Fruit fly (Drosophila melanogaster) whole organism, embryonic: ENCODE results near the gene CG4709.

ENCODE experiments used
- Asciz ChIP-seq: fragments of 200-800 bp; sonication (Bioruptor generic); optimal IDR thresholded peaks from 2 replicates; lab custom pipeline; 2017; ENCODE audit warnings: missing biosample characterization, mild to moderate bottlenecking, missing genetic modification characterization, missing genetic modification reagents
- Atf6 ChIP-seq: fragments of 200-800 bp; sonication (Bioruptor generic); IDR thresholded peaks from 2 replicates; pipeline ENCODE4 v1.3.6; 2022; ENCODE audit warnings: missing biosample characterization, missing genetic modification characterization
- B-H1 ChIP-seq: fragments of 200-800 bp; sonication (Bioruptor generic); IDR thresholded peaks from 3 replicates; pipeline ENCODE4 v1.3.6; 2022; ENCODE audit warnings: missing biosample characterization, missing genetic modification characterization
- Bdp1 ChIP-seq: fragments of 200-800 bp; sonication (Bioruptor generic); optimal IDR thresholded peaks from 3 replicates; lab custom pipeline; 2016; ENCODE audit warnings: missing biosample characterization, missing genetic modification characterization
- CG10431 ChIP-seq: fragments of 200-800 bp; sonication (Bioruptor generic); optimal IDR thresholded peaks from 3 replicates; lab custom pipeline; 2018; ENCODE audit warnings: missing biosample characterization, mild to moderate bottlenecking, missing genetic modification characterization
- CG10462 ChIP-seq: fragments of 200-800 bp; sonication (Bioruptor generic); optimal IDR thresholded peaks from 2 replicates; lab custom pipeline; 2016; ENCODE audit warnings: missing biosample characterization, missing genetic modification characterization
- CG12219 ChIP-seq: fragments of 200-800 bp; sonication (Bioruptor generic); optimal IDR thresholded peaks from 3 replicates; lab custom pipeline; 2018; ENCODE audit warnings: missing biosample characterization, mild to moderate bottlenecking, missing genetic modification characterization
- CG16863 ChIP-seq: fragments of 200-800 bp; sonication (Bioruptor generic); optimal IDR thresholded peaks from 3 replicates; lab custom pipeline; 2016; ENCODE audit warnings: missing biosample characterization, missing genetic modification characterization
- CG33557 ChIP-seq: fragments of 200-800 bp; sonication (Bioruptor generic); optimal IDR thresholded peaks from 2 replicates; lab custom pipeline; 2019; ENCODE audit warnings: missing biosample characterization, mild to moderate bottlenecking, missing genetic modification characterization, moderate library complexity
- CG34376 ChIP-seq: fragments of 200-800 bp; sonication (Bioruptor generic); optimal IDR thresholded peaks from 2 replicates; lab custom pipeline; 2018; ENCODE audit warnings: missing biosample characterization, mild to moderate bottlenecking, missing genetic modification characterization
- CG3995 ChIP-seq: fragments of 200-800 bp; sonication (Bioruptor generic); optimal IDR thresholded peaks from 3 replicates; lab custom pipeline; 2016; ENCODE audit warnings: missing biosample characterization, missing genetic modification characterization
- CG6689 ChIP-seq: fragments of 200-800 bp; sonication (Bioruptor generic); IDR thresholded peaks from 2 replicates; pipeline ENCODE4 v1.3.6; 2022; ENCODE audit warnings: missing biosample characterization, missing genetic modification characterization
- CG6791 ChIP-seq: fragments of 200-800 bp; sonication (Bioruptor generic); IDR thresholded peaks from 3 replicates; pipeline ENCODE4 v1.3.6; 2022; ENCODE audit warnings: missing biosample characterization, missing genetic modification characterization; ENCODE audit not compliant: partially characterized antibody
- CG9727 ChIP-seq: fragments of 200-800 bp; sonication (Bioruptor generic); optimal IDR thresholded peaks from 3 replicates; lab custom pipeline; 2017; ENCODE audit warnings: missing biosample characterization, mild to moderate bottlenecking, missing genetic modification characterization
- CG9797 ChIP-seq: fragments of 200-800 bp; sonication (Bioruptor generic); optimal IDR thresholded peaks from 3 replicates; lab custom pipeline; 2018; ENCODE audit warnings: missing biosample characterization, mild to moderate bottlenecking, missing genetic modification characterization
- CTCF ChIP-seq: fragments of 200-800 bp; sonication (Bioruptor generic); optimal IDR thresholded peaks from 2 replicates; lab custom pipeline; 2017; ENCODE audit warnings: missing biosample characterization, mild to moderate bottlenecking, missing genetic modification characterization, moderate library complexity
- D19A ChIP-seq: fragments of 200-800 bp; optimal IDR thresholded peaks from 3 replicates; lab custom pipeline; 2019; ENCODE audit warnings: missing biosample characterization, mild to moderate bottlenecking, missing genetic modification characterization, moderate library complexity
- Dip3 ChIP-seq: fragments of 200-800 bp; sonication (Bioruptor generic); optimal IDR thresholded peaks from 3 replicates; lab custom pipeline; 2016; ENCODE audit warnings: missing biosample characterization, missing genetic modification characterization
- Eip74EF ChIP-seq, 2 experiments: fragments of 200-800 bp in 1 of 2; fragments of >200 bp in 1 of 2; sonication (Bioruptor generic) in 1 of 2; optimal IDR thresholded peaks; 2 replicates each; lab custom pipeline; 2017 to 2019; ENCODE audit warnings: missing biosample characterization in 2 of 2, missing genetic modification characterization in 2 of 2, mild to moderate bottlenecking in 1 of 2, moderate library complexity in 1 of 2
- Hand ChIP-seq: fragments of 200-800 bp; sonication (Bioruptor generic); optimal IDR thresholded peaks from 2 replicates; lab custom pipeline; 2017; ENCODE audit warnings: mild to moderate bottlenecking, missing biosample characterization, missing genetic modification reagents, missing genetic modification characterization
- Hr39 ChIP-seq: fragments of >200 bp; optimal IDR thresholded peaks from 2 replicates; lab custom pipeline; 2017
- Lim3 ChIP-seq: fragments of 200-800 bp; sonication (Bioruptor generic); IDR thresholded peaks from 2 replicates; pipeline ENCODE4 v1.3.6; 2022; ENCODE audit warnings: missing biosample characterization, missing genetic modification characterization
- Mrtf ChIP-seq: fragments of 200-800 bp; sonication (Bioruptor generic); IDR thresholded peaks from 3 replicates; pipeline ENCODE4 v1.3.6; 2022; ENCODE audit warnings: missing biosample characterization, missing genetic modification characterization
- Neu2 ChIP-seq: fragments of 200-800 bp; sonication (Bioruptor generic); optimal IDR thresholded peaks from 3 replicates; lab custom pipeline; 2016; ENCODE audit warnings: missing biosample characterization, missing genetic modification characterization, borderline replicate concordance
- YL-1 ChIP-seq: fragments of 200-800 bp; sonication (Bioruptor generic); optimal IDR thresholded peaks from 3 replicates; lab custom pipeline; 2017; ENCODE audit warnings: missing biosample characterization, mild to moderate bottlenecking, missing genetic modification characterization
- aop ChIP-seq: fragments of 200-800 bp; sonication (Bioruptor generic); IDR thresholded peaks from 2 replicates; pipeline ENCODE4 v1.3.6; 2022; ENCODE audit warnings: missing biosample characterization, missing genetic modification characterization
- disco-r ChIP-seq: fragments of 200-800 bp; sonication (Bioruptor generic); optimal IDR thresholded peaks from 2 replicates; lab custom pipeline; 2016; ENCODE audit warnings: missing biosample characterization, missing genetic modification characterization
- dmrt99B ChIP-seq: fragments of 200-800 bp; sonication (Bioruptor generic); optimal IDR thresholded peaks from 2 replicates; lab custom pipeline; 2018; ENCODE audit warnings: missing biosample characterization, mild to moderate bottlenecking, missing genetic modification characterization, moderate library complexity
- dysf ChIP-seq: fragments of 200-800 bp; sonication (Bioruptor generic); IDR thresholded peaks from 3 replicates; pipeline ENCODE4 v1.3.6; 2022; ENCODE audit warnings: missing biosample characterization, missing genetic modification characterization
- en ChIP-seq: fragments of 200-800 bp; sonication (Bioruptor generic); optimal IDR thresholded peaks from 2 replicates; lab custom pipeline; 2016; ENCODE audit warnings: missing biosample characterization, missing genetic modification characterization
- gcm2 ChIP-seq: fragments of 200-800 bp; sonication (Bioruptor generic); optimal IDR thresholded peaks from 2 replicates; lab custom pipeline; 2016; ENCODE audit warnings: missing biosample characterization, missing genetic modification characterization
- jing ChIP-seq: fragments of 200-800 bp; sonication (Bioruptor generic); optimal IDR thresholded peaks from 2 replicates; lab custom pipeline; 2018; ENCODE audit warnings: missing biosample characterization, mild to moderate bottlenecking, missing genetic modification characterization
- lab ChIP-seq: fragments of 200-800 bp; sonication (Bioruptor generic); optimal IDR thresholded peaks from 3 replicates; lab custom pipeline; 2017; ENCODE audit warnings: missing biosample characterization, missing genetic modification characterization, mild to moderate bottlenecking, moderate library complexity, missing genetic modification reagents
- nmo ChIP-seq: fragments of 200-800 bp; sonication (Bioruptor generic); optimal IDR thresholded peaks from 2 replicates; lab custom pipeline; 2018; ENCODE audit warnings: missing biosample characterization, mild to moderate bottlenecking, missing genetic modification characterization, moderate library complexity
- otp ChIP-seq: fragments of 200-800 bp; sonication (Bioruptor generic); IDR thresholded peaks from 3 replicates; pipeline ENCODE4, ENCODE4 v1.3.6; 2022; ENCODE audit warnings: missing biosample characterization, missing genetic modification characterization
- pfk ChIP-seq: fragments of 200-800 bp; sonication (Bioruptor generic); optimal IDR thresholded peaks from 2 replicates; lab custom pipeline; 2018; ENCODE audit warnings: missing biosample characterization, mild to moderate bottlenecking, missing genetic modification characterization, moderate library complexity
- prd ChIP-seq, 3 experiments: fragments of >200 bp in 2 of 3; fragments of 200-800 bp in 1 of 3; sonication (Bioruptor generic) in 1 of 3; optimal IDR thresholded peaks in 2 of 3; IDR thresholded peaks in 1 of 3; 2 replicates in 2 of 3; 3 replicates in 1 of 3; pipeline versions ENCODE4 v1.3.6 to Lab custom; 2017 to 2022; ENCODE audit warnings: missing biosample characterization in 1 of 3, missing genetic modification characterization in 1 of 3
- sd ChIP-seq: fragments of 200-800 bp; sonication (Bioruptor generic); optimal IDR thresholded peaks from 3 replicates; lab custom pipeline; 2018; ENCODE audit warnings: missing biosample characterization, mild to moderate bottlenecking, missing genetic modification characterization, moderate library complexity
- sna ChIP-seq: fragments of 200-800 bp; sonication (Bioruptor generic); IDR thresholded peaks from 2 replicates; pipeline ENCODE4 v1.3.6; 2022; ENCODE audit warnings: missing biosample characterization, missing genetic modification characterization; ENCODE audit not compliant: partially characterized antibody
- sug ChIP-seq: fragments of 200-800 bp; optimal IDR thresholded peaks from 2 replicates; lab custom pipeline; 2019; ENCODE audit warnings: missing biosample characterization, mild to moderate bottlenecking, missing genetic modification characterization, moderate library complexity
- ttk ChIP-seq: fragments of 200-800 bp; sonication (Bioruptor generic); IDR thresholded peaks from 2 replicates; pipeline ENCODE4 v2.1.2; 2022; ENCODE audit warnings: missing biosample characterization, missing genetic modification characterization
- tup ChIP-seq: fragments of 200-800 bp; sonication (Bioruptor generic); optimal IDR thresholded peaks from 2 replicates; lab custom pipeline; 2016; ENCODE audit warnings: missing biosample characterization, mild to moderate bottlenecking, missing genetic modification characterization, moderate library complexity
- unpg ChIP-seq: fragments of 200-800 bp; sonication (Bioruptor generic); optimal IDR thresholded peaks from 3 replicates; lab custom pipeline; 2018; ENCODE audit warnings: missing biosample characterization, mild to moderate bottlenecking, missing genetic modification characterization, moderate library complexity
- vnd ChIP-seq: fragments of 200-800 bp; sonication (Bioruptor generic); IDR thresholded peaks from 3 replicates; pipeline ENCODE4 v1.3.6; 2022; ENCODE audit warnings: missing biosample characterization, missing genetic modification characterization; ENCODE audit not compliant: partially characterized antibody
- zen2 ChIP-seq: fragments of 200-800 bp; sonication (Bioruptor generic); IDR thresholded peaks from 3 replicates; pipeline ENCODE4 v1.3.6; 2022; ENCODE audit warnings: missing biosample characterization, missing genetic modification characterization; ENCODE audit not compliant: partially characterized antibody
- zfh2 ChIP-seq: fragments of 200-800 bp; sonication (Bioruptor generic); optimal IDR thresholded peaks from 2 replicates; lab custom pipeline; 2016; ENCODE audit warnings: missing biosample characterization, missing genetic modification characterization

Gene CG4709

dm6 chr2L:9956993-9957652 lies 3.0 kb downstream of the CG4709 start, which contains the start of the genes CG4658 and CG5846 (continued):
- TF ChIP-seq D19A, result peak; percentile 92
- TF ChIP-seq CG3995 (GFP tag; lab: Kevin White, UChicago), result peak; percentile 36
- TF ChIP-seq CG6791 (GFP tag; lab: Robert Waterston, UW), result no peak
- peak; percentile 78 for TF ChIP-seq Dip3 (GFP tag; lab: Kevin White, UChicago)
- TF ChIP-seq vnd (GFP tag; lab: Robert Waterston, UW), result no peak
- TF ChIP-seq Lim3 (GFP tag; lab: Robert Waterston, UW), result peak; percentile 61; the same call in 1 of the 2 replicates
- peak; percentile 95 for TF ChIP-seq CG9727 (GFP tag; lab: Kevin White, UChicago)
- no peak for TF ChIP-seq Hr39 (lab: Kevin White, UChicago)
- TF ChIP-seq unpg (GFP tag; lab: Kevin White, UChicago), result peak; percentile 97
- peak; percentile 94 for TF ChIP-seq lab (GFP tag; lab: Kevin White, UChicago)
- TF ChIP-seq CTCF (GFP tag; lab: Kevin White, UChicago), result peak; percentile 33
- TF ChIP-seq otp (GFP tag; lab: Robert Waterston, UW), result peak; percentile 88

dm6 chr2L:9960758-9961157 lies 6.6 kb downstream of the CG4709 start:
- no peak for TF ChIP-seq disco-r (GFP tag; lab: Kevin White, UChicago)
- TF ChIP-seq sug (tag; lab: Kevin White, UChicago), result peak; percentile 6
- TF ChIP-seq CG34376 (GFP tag; lab: Kevin White, UChicago), result peak; percentile 19

DNA sequence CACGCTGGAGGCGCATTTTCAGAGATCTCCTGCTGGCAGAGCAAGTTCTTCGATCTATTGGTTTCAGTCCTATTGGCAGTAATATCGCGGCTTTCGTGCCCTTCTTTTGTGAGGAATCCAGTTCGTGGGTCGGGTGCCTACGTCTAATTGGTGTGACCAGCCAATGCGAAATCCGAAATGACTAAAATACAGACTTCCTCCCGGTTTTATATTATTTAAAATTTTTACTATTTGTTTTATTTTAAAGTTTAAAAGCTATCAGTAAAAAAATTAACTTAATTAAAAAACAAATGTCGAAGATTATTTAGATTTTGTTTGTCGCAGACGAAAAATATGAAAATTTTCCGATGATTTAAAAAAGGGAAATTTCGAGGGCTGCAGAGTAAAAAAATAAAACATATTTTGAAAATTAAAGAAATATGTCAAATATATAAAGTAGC lies 9.5 kb downstream of the CG4709 start, which contains the start of gene CG5850:
CG5850 (minus strand) TSS at position 347 of the 440 bp plus-strand sequence.
- no peak for TF ChIP-seq Atf6 (GFP tag; lab: Robert Waterston, UW)
- no peak for TF ChIP-seq pfk (GFP tag; lab: Kevin White, UChicago)
- TF ChIP-seq CG9797 (GFP tag; lab: Kevin White, UChicago), result peak; percentile 62
- TF ChIP-seq tup (GFP tag; lab: Kevin White, UChicago), result no peak
- TF ChIP-seq CG10431, result peak; percentile 20
- TF ChIP-seq sd (tag; lab: Kevin White, UChicago), result peak; percentile 15
- peak; percentile 77 for TF ChIP-seq YL-1 (GFP tag; lab: Kevin White, UChicago)
- TF ChIP-seq Eip74EF (GFP tag; optimal IDR thresholded peaks at IDR 0.05; lab: Kevin White, UChicago), result no peak
- peak; percentile 34 for TF ChIP-seq CG33557
- no peak for TF ChIP-seq Hand (GFP tag; lab: Kevin White, UChicago)
- no peak for TF ChIP-seq prd (optimal IDR thresholded peaks at IDR 0.05; lab: Kevin White, UChicago)
- TF ChIP-seq prd (GFP tag; IDR thresholded peaks at IDR 0.05; lab: Robert Waterston, UW), result no peak
- no peak for TF ChIP-seq zfh2
- peak; percentile 8 for TF ChIP-seq nmo (GFP tag; lab: Kevin White, UChicago)
- no peak for TF ChIP-seq ttk (GFP tag; lab: Robert Waterston, UW)
- no peak for TF ChIP-seq Neu2 (GFP tag; lab: Kevin White, UChicago)
- TF ChIP-seq Bdp1 (GFP tag; lab: Kevin White, UChicago), result no peak
- TF ChIP-seq dysf, result no peak
- TF ChIP-seq zen2 (GFP tag; lab: Robert Waterston, UW), result no peak
- TF ChIP-seq CG6689 (GFP tag; lab: Robert Waterston, UW), result no peak
- no peak for TF ChIP-seq en (GFP tag; lab: Kevin White, UChicago)
- TF ChIP-seq jing (GFP tag; lab: Kevin White, UChicago), result no peak
- peak; percentile 14 for TF ChIP-seq dmrt99B
- 0 out of 2 replicates have a peak, but pooled peaks have one; percentile 33 for TF ChIP-seq sna
- TF ChIP-seq otp (GFP tag; lab: Robert Waterston, UW), result no peak
- TF ChIP-seq Mrtf (GFP tag; lab: Robert Waterston, UW), result no peak
- no peak for TF ChIP-seq gcm2 (GFP tag; lab: Kevin White, UChicago)
- no peak for TF ChIP-seq CG10462 (GFP tag; lab: Kevin White, UChicago)
- no peak for TF ChIP-seq Asciz
- TF ChIP-seq B-H1, result no peak
- TF ChIP-seq aop (GFP tag; lab: Robert Waterston, UW), result no peak
- TF ChIP-seq CG12219 (GFP tag; lab: Kevin White, UChicago), result no peak
- TF ChIP-seq CG16863, result no peak
